Fruit fly (Drosophila melanogaster) S2 (cell line): ENCODE measurements around the gene MED14.

Experiments
- CG8478 ChIP-seq: fragments of >200 bp; optimal IDR thresholded peaks from 2 replicates; lab custom pipeline; 2018
- CTCF ChIP-seq, 2 experiments: fragments of >200 bp; optimal IDR thresholded peaks; 2 replicates each; lab custom pipeline; 2018

DNA sequence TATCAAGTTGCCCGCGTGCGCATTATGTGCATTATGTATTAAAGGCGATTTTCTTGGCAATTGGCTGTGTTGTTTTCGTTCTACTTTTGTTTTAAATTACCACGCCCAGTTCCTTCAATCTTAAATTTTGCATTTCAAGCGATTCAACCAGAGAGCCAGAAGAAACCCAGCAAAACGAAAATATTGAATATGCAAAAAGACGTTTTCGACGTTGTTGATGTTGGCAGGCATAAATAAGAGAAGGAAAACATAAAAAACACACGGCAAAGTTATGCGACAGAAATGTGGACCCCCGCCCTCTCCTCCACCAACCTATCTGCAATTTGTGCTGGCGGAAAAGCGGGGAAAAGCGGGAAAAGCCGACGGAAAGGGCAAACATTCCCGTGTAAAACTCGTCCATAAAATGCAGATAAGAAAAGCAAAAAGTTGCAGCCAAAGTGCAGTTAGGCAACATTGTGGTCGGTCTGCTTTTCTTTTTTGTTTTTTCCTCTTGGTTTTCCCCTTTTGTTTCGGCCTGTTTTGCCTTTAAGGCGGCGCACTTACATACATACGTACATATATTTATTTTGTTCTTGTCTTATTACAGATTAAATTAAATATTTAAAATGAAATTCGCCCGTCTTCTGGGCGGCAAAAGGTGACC lies 37.0 kb upstream of the MED14 start:
- TF ChIP-seq CG8478 (lab: Kevin White, UChicago): no peak
- TF ChIP-seq CTCF (optimal IDR thresholded peaks at IDR 0.05; lab: Kevin White, UChicago): no peak
